Worm (Caenorhabditis elegans) whole organism, early embryonic: ENCODE measurements around the gene C49C8.1.
A peak's percentile ranks its signal among the peaks of the same experiment; 100 is the strongest.

Source experiments
- B0310.2 ChIP-seq: sonication (generic microtip); optimal IDR thresholded peaks from 2 replicates; lab custom pipeline; 2016; ENCODE audit warnings: mild to moderate bottlenecking, missing genetic modification characterization, missing compliant biosample characterization
- F13C5.2 ChIP-seq: sonication (generic microtip); optimal IDR thresholded peaks from 2 replicates; lab custom pipeline; 2017; ENCODE audit warnings: mild to moderate bottlenecking, missing genetic modification characterization, inconsistent platforms, missing compliant biosample characterization
- aly-1 ChIP-seq: sonication (generic microtip); optimal IDR thresholded peaks from 2 replicates; lab custom pipeline; 2016; ENCODE audit warnings: missing genetic modification characterization, missing compliant biosample characterization
- ama-1 ChIP-seq: fragments of 150-350 bp; optimal IDR thresholded peaks from 2 replicates; lab custom pipeline; 2014
- ceh-13 ChIP-seq: fragments of 200-800 bp; sonication (Bioruptor generic); optimal IDR thresholded peaks from 2 replicates; lab custom pipeline; 2018; ENCODE audit warnings: mild to moderate bottlenecking, missing genetic modification characterization, missing compliant biosample characterization
- ceh-36 ChIP-seq: sonication (generic microtip); optimal IDR thresholded peaks from 2 replicates; lab custom pipeline; 2016; ENCODE audit warnings: missing genetic modification characterization, inconsistent platforms, missing compliant biosample characterization
- ets-7 ChIP-seq: sonication (generic microtip); optimal IDR thresholded peaks from 2 replicates; lab custom pipeline; 2016; ENCODE audit warnings: missing genotype, missing genetic modification characterization, missing compliant biosample characterization
- flt-1 ChIP-seq: fragments of 200-800 bp; sonication (Bioruptor generic); IDR thresholded peaks from 2 replicates; pipeline ENCODE4 v1.3.6; 2022; ENCODE audit warnings: missing genetic modification characterization, missing compliant biosample characterization
- hmbx-1 ChIP-seq: sonication (generic microtip); optimal IDR thresholded peaks from 2 replicates; lab custom pipeline; 2016; ENCODE audit warnings: mild to moderate bottlenecking, missing genetic modification characterization, missing compliant biosample characterization
- hmg-4 ChIP-seq: fragments of 200-800 bp; sonication (Bioruptor generic); optimal IDR thresholded peaks from 2 replicates; lab custom pipeline; 2018; ENCODE audit warnings: mild to moderate bottlenecking, missing genetic modification characterization, missing compliant biosample characterization
- hnd-1 ChIP-seq: sonication (generic microtip); optimal IDR thresholded peaks from 2 replicates; lab custom pipeline; 2016; ENCODE audit warnings: missing genetic modification characterization, missing compliant biosample characterization
- pes-1 ChIP-seq: fragments of 200-800 bp; sonication (Bioruptor generic); IDR thresholded peaks from 2 replicates; pipeline ENCODE4 v1.3.6; 2022; ENCODE audit warnings: missing genetic modification reagents, missing genetic modification characterization, missing compliant biosample characterization
- scrt-1 ChIP-seq: fragments of 200-800 bp; sonication (Bioruptor generic); IDR thresholded peaks from 2 replicates; pipeline ENCODE4 v1.3.6; 2022; ENCODE audit warnings: missing genetic modification characterization, missing compliant biosample characterization
- sea-1 ChIP-seq: fragments of 200-800 bp; sonication (Bioruptor generic); conservative IDR thresholded peaks from 2 replicates; pipeline ENCODE4 v1.3.6; 2022; ENCODE audit warnings: missing genetic modification characterization, missing compliant biosample characterization
- tbx-11 ChIP-seq: fragments of 200-800 bp; sonication (Bioruptor generic); IDR thresholded peaks from 2 replicates; pipeline ENCODE4 v1.3.6; 2022; ENCODE audit warnings: missing genetic modification characterization, missing compliant biosample characterization
- tbx-37 ChIP-seq: fragments of 200-800 bp; sonication (Bioruptor generic); conservative IDR thresholded peaks from 2 replicates; pipeline ENCODE4 v1.3.6; 2022; ENCODE audit warnings: missing genetic modification reagents, missing genetic modification characterization, missing compliant biosample characterization
- tra-4 ChIP-seq: sonication (generic microtip); optimal IDR thresholded peaks from 2 replicates; lab custom pipeline; 2017; ENCODE audit warnings: missing genetic modification characterization, missing compliant biosample characterization

C49C8.1 gene

DNA sequence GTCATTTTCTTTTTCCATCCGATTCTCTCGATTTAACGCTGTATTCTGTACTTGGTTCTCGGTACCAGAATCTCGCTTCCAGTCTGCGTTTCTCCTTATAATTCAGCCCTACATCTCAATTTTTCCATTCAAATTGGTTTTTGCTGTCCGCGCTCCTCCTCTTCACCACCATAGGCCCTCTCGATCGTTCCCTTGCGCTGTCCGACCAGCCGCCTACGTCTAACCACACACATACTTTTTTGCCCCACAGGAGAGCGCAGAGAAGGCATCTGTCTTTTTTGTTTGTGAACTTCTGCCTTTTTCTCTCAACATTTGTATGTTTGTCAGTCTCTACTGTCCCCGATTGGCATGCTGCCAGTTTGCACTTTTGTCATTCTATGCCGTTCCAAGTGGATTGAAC is 27.1 kb upstream of the C49C8.1 start, which contains the start of gene F42A9.11:
F42A9.11 (plus strand) TSS at position 310 of the 400 bp plus-strand sequence.
- TF ChIP-seq F13C5.2 (tag; lab: Kevin White, UChicago) (no peak), ceh-36 (tag; lab: Kevin White, UChicago) (no peak), hmg-4 (peak; percentile 12), aly-1 (tag; lab: Kevin White, UChicago) (peak; percentile 40)

DNA sequence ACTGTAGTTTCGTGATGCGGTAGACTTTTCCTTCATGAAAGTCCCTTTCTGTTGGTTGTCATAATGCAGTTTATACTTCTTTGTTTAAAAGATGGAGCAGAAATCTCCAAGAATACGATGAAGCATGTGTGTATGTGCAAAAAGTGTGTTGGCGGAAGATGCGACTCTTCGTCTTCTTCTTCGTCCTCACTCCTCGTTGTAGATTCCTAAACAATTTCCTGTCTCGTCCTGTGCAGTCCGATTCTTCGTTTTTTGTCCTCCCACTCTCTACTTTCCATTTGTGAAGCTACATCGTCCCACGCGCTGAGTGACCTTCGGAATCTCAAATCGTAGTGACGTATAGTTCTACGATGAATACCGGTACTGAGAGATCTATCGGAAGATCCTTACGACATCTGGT is 26.1 kb upstream of the C49C8.1 start:
- TF ChIP-seq aly-1 (tag; lab: Kevin White, UChicago): no peak

DNA sequence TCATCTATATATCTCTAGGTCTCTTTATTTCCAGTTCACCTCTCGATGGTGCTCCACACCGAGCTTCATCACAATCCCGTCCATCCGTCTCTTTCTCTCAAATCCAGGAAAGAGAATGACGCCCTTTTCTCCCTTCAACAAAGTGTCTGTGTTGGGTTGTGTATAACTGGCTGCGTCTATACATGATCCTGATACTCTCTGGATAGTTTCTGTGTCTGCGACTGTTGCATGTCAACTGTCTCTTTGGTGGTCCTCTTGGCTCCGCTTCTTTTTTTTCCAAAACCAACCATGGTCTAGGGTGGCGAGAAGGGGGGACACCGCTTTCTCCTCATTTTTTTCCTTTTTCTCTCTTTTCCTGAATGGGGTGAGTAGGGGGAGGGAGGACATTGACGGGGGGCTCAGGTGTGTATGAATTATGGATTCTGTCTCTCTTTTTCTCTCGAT is 24.7 kb upstream of the C49C8.1 start:
- TF ChIP-seq tbx-11: 0 out of 2 replicates have a peak, but pooled peaks have one; percentile 43
- TF ChIP-seq hnd-1 (tag; lab: Kevin White, UChicago): no peak

DNA sequence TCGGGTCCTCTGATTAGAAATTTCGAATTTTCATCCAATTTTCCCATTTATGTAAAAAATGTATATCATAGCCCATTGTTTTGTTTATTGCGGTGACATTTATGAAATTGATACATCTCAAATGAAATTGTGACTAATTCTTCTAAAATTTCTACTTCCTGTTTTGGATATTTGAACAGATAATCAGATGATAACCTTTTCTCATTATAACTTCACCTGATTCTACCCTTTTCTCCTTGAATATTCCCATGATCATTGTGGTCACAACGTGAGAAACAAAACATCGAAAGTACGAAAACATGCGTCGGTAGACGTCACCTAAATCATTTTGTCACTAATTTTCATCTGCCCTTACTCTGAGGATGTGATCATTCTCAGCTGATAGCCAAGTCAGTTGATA is 24.1 kb upstream of the C49C8.1 start:
- TF ChIP-seq hmg-4: no peak

DNA sequence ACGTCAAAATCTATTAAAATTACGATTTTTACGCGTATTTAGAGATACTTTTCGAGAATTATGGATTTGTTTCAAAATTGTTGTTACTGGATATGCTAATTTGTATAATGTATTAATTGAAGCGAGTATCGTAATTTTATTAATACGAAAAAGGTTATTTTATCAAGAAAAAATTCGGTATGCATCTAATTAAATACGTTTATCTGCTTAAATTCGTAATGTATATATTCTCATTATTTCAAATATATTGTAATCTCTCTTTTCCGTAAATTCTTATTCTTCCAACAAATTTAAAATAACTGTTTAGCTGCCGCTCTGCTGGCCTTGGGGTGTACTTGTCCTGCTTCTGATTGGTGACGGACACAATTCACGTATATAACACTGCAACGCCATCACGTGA is 23.3 kb upstream of the C49C8.1 start, which contains the start of gene dgk-4:
dgk-4 (plus strand) TSS at position 301 of the 400 bp plus-strand sequence.
- no peak for TF ChIP-seq F13C5.2 (tag; lab: Kevin White, UChicago)
- TF ChIP-seq pes-1 (GFP tag; lab: Robert Waterston, UW): no peak
- TF ChIP-seq tbx-11: no peak
- no peak for TF ChIP-seq ama-1 (lab: Kevin White, UChicago)
- no peak for TF ChIP-seq tbx-37 (GFP tag; lab: Robert Waterston, UW)
- TF ChIP-seq hnd-1 (tag; lab: Kevin White, UChicago): no peak
- TF ChIP-seq aly-1 (tag; lab: Kevin White, UChicago): no peak
- no peak for TF ChIP-seq flt-1 (GFP tag; lab: Robert Waterston, UW)
- no peak for TF ChIP-seq ets-7 (tag; lab: Kevin White, UChicago)
- TF ChIP-seq ceh-13 (GFP tag; lab: Kevin White, UChicago): no peak
- TF ChIP-seq sea-1 (GFP tag; lab: Robert Waterston, UW): no peak
- no peak for TF ChIP-seq ceh-36 (tag; lab: Kevin White, UChicago)
- TF ChIP-seq B0310.2 (tag; lab: Kevin White, UChicago): no peak
- no peak for TF ChIP-seq scrt-1 (GFP tag; lab: Robert Waterston, UW)
- no peak for TF ChIP-seq tra-4 (tag; lab: Kevin White, UChicago)
- no peak for TF ChIP-seq hmbx-1 (tag; lab: Kevin White, UChicago)

DNA sequence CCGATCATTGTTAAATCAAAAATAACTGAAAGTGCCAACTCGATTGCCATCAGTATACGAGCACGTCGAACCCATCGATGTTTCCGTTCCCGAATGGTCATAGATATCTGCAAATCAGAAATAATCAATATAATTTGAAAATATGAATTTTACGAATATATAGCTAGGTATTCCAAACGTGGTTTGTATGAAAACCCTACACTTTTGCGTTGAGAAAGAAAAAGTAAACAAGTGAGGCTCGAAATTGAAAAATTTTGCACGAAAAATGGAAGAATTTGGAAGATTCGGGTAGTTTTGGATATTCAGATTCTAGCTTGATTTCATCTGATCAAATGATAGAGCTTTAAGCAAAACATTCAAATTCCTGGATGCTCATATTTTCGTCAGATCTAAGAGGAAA is 15.6 kb upstream of the C49C8.1 start, which contains the start of gene F42A9.9:
F42A9.9 (minus strand) TSS at position 101 of the 400 bp plus-strand sequence.
- no peak for TF ChIP-seq hnd-1 (tag; lab: Kevin White, UChicago)
- TF ChIP-seq tbx-37 (GFP tag; lab: Robert Waterston, UW): no peak
- no peak for TF ChIP-seq ceh-36 (tag; lab: Kevin White, UChicago)
- TF ChIP-seq tbx-11: no peak
- TF ChIP-seq ets-7 (tag; lab: Kevin White, UChicago): no peak

DNA sequence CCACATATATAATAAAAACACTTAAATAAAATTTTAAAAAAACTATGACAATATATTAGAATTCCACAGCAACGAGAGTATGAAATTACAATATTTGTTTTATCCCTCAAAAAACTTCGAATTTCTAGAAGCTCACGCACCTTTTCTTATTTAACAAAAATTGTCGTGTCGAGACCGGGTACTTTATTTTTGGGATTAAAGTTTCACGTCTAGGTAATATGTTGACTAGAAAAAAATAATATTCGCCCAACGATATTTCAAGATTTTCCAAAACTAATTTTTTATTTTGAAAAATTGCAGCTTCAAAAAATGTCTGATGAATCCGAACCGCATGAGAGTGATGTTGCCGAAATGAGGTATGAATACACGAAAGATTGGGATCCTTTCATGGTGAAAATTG is 9.9 kb upstream of the C49C8.1 start, which contains the start of gene C49C8.3:
C49C8.3 (plus strand) TSS at position 301 of the 400 bp plus-strand sequence.
- no peak for TF ChIP-seq pes-1 (GFP tag; lab: Robert Waterston, UW)
- no peak for TF ChIP-seq scrt-1 (GFP tag; lab: Robert Waterston, UW)
- no peak for TF ChIP-seq hmbx-1 (tag; lab: Kevin White, UChicago)
- TF ChIP-seq hmg-4: no peak
- TF ChIP-seq B0310.2 (tag; lab: Kevin White, UChicago): no peak
- TF ChIP-seq ama-1 (lab: Kevin White, UChicago): no peak
- TF ChIP-seq flt-1 (GFP tag; lab: Robert Waterston, UW): no peak

DNA sequence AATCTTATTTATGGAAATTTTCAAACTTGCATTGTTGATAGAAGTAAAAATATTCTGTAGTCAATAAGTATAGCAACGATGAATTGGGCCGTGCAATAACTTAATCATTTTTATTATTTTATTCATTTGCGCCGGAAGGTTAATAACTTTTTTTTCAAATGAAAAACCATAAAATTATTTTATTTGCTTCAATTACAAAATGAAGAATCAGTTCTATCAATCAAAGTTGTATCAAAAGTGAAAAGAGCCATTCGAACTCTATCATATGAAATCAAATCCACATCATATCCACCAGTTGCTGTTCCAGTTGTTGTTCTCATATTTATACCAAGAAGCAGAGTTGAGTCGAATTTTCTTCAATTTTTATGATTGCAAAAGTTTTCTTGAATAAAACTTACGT is 5.9 kb upstream of the C49C8.1 start, which contains the start of gene cyp-33E1:
cyp-33E1 (minus strand) TSS at position 101 of the 400 bp plus-strand sequence.
- TF ChIP-seq ceh-13 (GFP tag; lab: Kevin White, UChicago) (no peak), tra-4 (tag; lab: Kevin White, UChicago) (no peak), pes-1 (GFP tag; lab: Robert Waterston, UW) (no peak), ets-7 (tag; lab: Kevin White, UChicago) (no peak), aly-1 (tag; lab: Kevin White, UChicago) (no peak), hmbx-1 (tag; lab: Kevin White, UChicago) (no peak), hnd-1 (tag; lab: Kevin White, UChicago) (no peak), scrt-1 (GFP tag; lab: Robert Waterston, UW) (no peak), F13C5.2 (tag; lab: Kevin White, UChicago) (no peak), flt-1 (GFP tag; lab: Robert Waterston, UW) (no peak), hmg-4 (no peak), tbx-37 (GFP tag; lab: Robert Waterston, UW) (no peak), B0310.2 (tag; lab: Kevin White, UChicago) (no peak)

DNA sequence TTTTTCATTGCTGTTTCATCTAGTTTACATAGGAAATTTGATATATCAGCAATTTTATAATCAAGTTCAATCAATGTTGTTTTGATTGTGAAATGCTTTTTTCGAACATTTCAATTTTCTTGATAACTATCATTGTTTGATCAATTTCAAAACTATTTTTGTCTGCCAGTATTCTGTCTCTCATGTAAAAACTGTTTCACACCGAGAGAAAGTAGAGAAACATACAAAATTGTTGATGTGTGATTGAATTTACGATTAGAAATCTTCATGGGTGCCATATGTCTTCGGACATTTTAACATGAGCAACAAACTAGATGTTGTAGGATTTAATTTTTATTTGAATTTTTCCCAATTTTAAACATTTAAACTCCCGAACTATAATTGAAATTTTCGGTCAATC is 3.7 kb upstream of the C49C8.1 start, which contains the start of gene C49C8.2:
C49C8.2 (plus strand) TSS at position 393 of the 400 bp plus-strand sequence.
- TF ChIP-seq aly-1 (tag; lab: Kevin White, UChicago): no peak
- no peak for TF ChIP-seq ceh-13 (GFP tag; lab: Kevin White, UChicago)
- TF ChIP-seq F13C5.2 (tag; lab: Kevin White, UChicago): no peak
- no peak for TF ChIP-seq tra-4 (tag; lab: Kevin White, UChicago)
- TF ChIP-seq ets-7 (tag; lab: Kevin White, UChicago): no peak
- TF ChIP-seq B0310.2 (tag; lab: Kevin White, UChicago): no peak
- no peak for TF ChIP-seq hmg-4
- no peak for TF ChIP-seq pes-1 (GFP tag; lab: Robert Waterston, UW)
- no peak for TF ChIP-seq tbx-37 (GFP tag; lab: Robert Waterston, UW)
- no peak for TF ChIP-seq hmbx-1 (tag; lab: Kevin White, UChicago)
- no peak for TF ChIP-seq flt-1 (GFP tag; lab: Robert Waterston, UW)
